Worm (Caenorhabditis elegans) whole organism, L2 larva: ENCODE measurements around the gene hmp-1.

ENCODE experiments used
- alr-1 ChIP-seq: fragments of 150-350 bp; optimal IDR thresholded peaks from 2 replicates; lab custom pipeline; 2014; ENCODE audit warnings: missing biosample characterization, missing genetic modification characterization
- ama-1 ChIP-seq: fragments of 150-350 bp; optimal IDR thresholded peaks from 2 replicates; lab custom pipeline; 2018; ENCODE audit warnings: inconsistent platforms
- blmp-1 ChIP-seq: sonication (generic microtip); optimal IDR thresholded peaks from 2 replicates; lab custom pipeline; 2017; ENCODE audit warnings: missing genetic modification characterization, mild to moderate bottlenecking, missing compliant biosample characterization, antibody characterized with exemption, moderate library complexity; ENCODE audit not compliant: insufficient read depth
- ceh-82 ChIP-seq: fragments of 150-350 bp; optimal IDR thresholded peaks from 2 replicates; lab custom pipeline; 2014; ENCODE audit warnings: missing biosample characterization, missing genetic modification characterization
- elt-1 ChIP-seq: fragments of 150-350 bp; optimal IDR thresholded peaks from 2 replicates; lab custom pipeline; 2014; ENCODE audit warnings: missing biosample characterization, missing genetic modification characterization
- mdl-1 ChIP-seq, 2 experiments: fragments of 150-350 bp in 1 of 2; sonication (generic microtip) in 1 of 2; optimal IDR thresholded peaks; 2 replicates each; lab custom pipeline; 2017; ENCODE audit warnings: missing biosample characterization in 2 of 2, missing genetic modification characterization in 2 of 2
- skn-1 ChIP-seq: sonication (generic microtip); optimal IDR thresholded peaks from 2 replicates; lab custom pipeline; 2017; ENCODE audit warnings: missing biosample characterization, missing genetic modification characterization
- unc-39 ChIP-seq: fragments of 150-350 bp; optimal IDR thresholded peaks from 2 replicates; lab custom pipeline; 2014; ENCODE audit warnings: missing biosample characterization, missing genetic modification characterization
- unc-62 ChIP-seq: fragments of 150-350 bp; optimal IDR thresholded peaks from 2 replicates; lab custom pipeline; 2014; ENCODE audit warnings: missing biosample characterization, missing genetic modification reagents, missing genetic modification characterization
- zag-1 ChIP-seq: fragments of 150-350 bp; optimal IDR thresholded peaks from 2 replicates; lab custom pipeline; 2014; ENCODE audit warnings: missing biosample characterization, missing genetic modification characterization
- ztf-11 ChIP-seq: sonication (generic microtip); optimal IDR thresholded peaks from 2 replicates; lab custom pipeline; 2017; ENCODE audit warnings: missing biosample characterization, missing genetic modification characterization

ce11 chrV:11888656-11889055, 43.0 kb downstream of the hmp-1 start:
- TF ChIP-seq skn-1 (tag; lab: Kevin White, UChicago) (no peak), blmp-1 (tag; lab: Kevin White, UChicago) (no peak), unc-62 (GFP tag; lab: Kevin White, UChicago) (no peak), alr-1 (tag; lab: Kevin White, UChicago) (no peak), elt-1 (tag; lab: Kevin White, UChicago) (no peak), ceh-82 (tag; lab: Kevin White, UChicago) (no peak), mdl-1 (tag; optimal IDR thresholded peaks at IDR 0.05; lab: Kevin White, UChicago) (no peak), ztf-11 (no peak), ama-1 (lab: Kevin White, UChicago) (no peak), unc-39 (tag; lab: Kevin White, UChicago) (no peak), zag-1 (tag; lab: Kevin White, UChicago) (no peak)
